Worm (Caenorhabditis elegans) whole organism, mixed stage, embryonic: ENCODE measurements around the gene Y48C3A.14.

Experiments
- bed-3 ChIP-seq: fragments of 200-800 bp; sonication (Bioruptor generic); optimal IDR thresholded peaks from 3 replicates; lab custom pipeline; 2018; ENCODE audit warnings: mild to moderate bottlenecking, missing genetic modification characterization, moderate library complexity, missing compliant biosample characterization
- ces-1 ChIP-seq: fragments of 150-350 bp; optimal IDR thresholded peaks from 2 replicates; lab custom pipeline; 2014; ENCODE audit warnings: missing biosample characterization, missing genetic modification reagents, missing genetic modification characterization
- elt-1 ChIP-seq: sonication (generic microtip); optimal IDR thresholded peaks from 2 replicates; lab custom pipeline; 2017; ENCODE audit warnings: missing genetic modification characterization, mild to moderate bottlenecking, missing compliant biosample characterization, antibody characterized with exemption, moderate library complexity, borderline replicate concordance; ENCODE audit not compliant: insufficient read depth
- elt-3 ChIP-seq: fragments of 150-350 bp; optimal IDR thresholded peaks from 2 replicates; lab custom pipeline; 2014; ENCODE audit warnings: missing biosample characterization, missing genetic modification characterization
- lin-13 ChIP-seq: fragments of 150-350 bp; optimal IDR thresholded peaks from 2 replicates; lab custom pipeline; 2014; ENCODE audit warnings: missing biosample characterization, missing genetic modification characterization
- nhr-12 ChIP-seq: fragments of 150-350 bp; optimal IDR thresholded peaks from 2 replicates; lab custom pipeline; 2014; ENCODE audit warnings: missing biosample characterization, missing genetic modification characterization
- nhr-28 ChIP-seq: fragments of 150-350 bp; optimal IDR thresholded peaks from 2 replicates; lab custom pipeline; 2014; ENCODE audit warnings: missing biosample characterization, missing genetic modification characterization
- pha-4 ChIP-seq: fragments of 150-350 bp; optimal IDR thresholded peaks from 2 replicates; lab custom pipeline; 2018; ENCODE audit warnings: missing biosample characterization, missing genetic modification reagents, missing genetic modification characterization
- snpc-4 ChIP-seq: fragments of 150-350 bp; optimal IDR thresholded peaks from 2 replicates; lab custom pipeline; 2014; ENCODE audit warnings: missing biosample characterization, missing genetic modification characterization
- unc-62 ChIP-seq: fragments of 150-350 bp; optimal IDR thresholded peaks from 2 replicates; lab custom pipeline; 2014; ENCODE audit warnings: missing biosample characterization, missing genetic modification reagents, missing genetic modification characterization
- ztf-11 ChIP-seq: fragments of 150-350 bp; optimal IDR thresholded peaks from 2 replicates; lab custom pipeline; 2014; ENCODE audit warnings: missing biosample characterization, missing genetic modification characterization

DNA sequence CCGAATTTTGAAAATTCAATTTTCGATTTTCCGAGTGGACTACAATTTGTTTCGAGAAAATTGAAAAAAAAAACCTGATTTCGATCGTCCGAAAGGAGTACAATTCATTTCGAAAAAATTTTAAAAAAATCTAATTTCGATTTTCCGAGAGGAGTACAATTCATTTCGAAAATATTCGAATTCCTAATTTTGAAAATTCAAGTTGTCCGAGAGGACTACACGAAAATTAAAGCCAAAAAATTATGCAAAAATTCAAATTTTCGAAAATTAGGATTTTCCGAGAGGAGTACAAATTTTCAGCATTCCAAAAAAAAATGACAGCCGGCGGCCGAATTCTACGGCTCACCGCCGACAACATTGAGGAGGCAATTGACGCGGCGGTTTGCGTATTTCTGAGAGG is 22.8 kb downstream of the Y48C3A.14 start, which contains the start of gene Y48C3A.18:
- no peak for TF ChIP-seq lin-13 (tag; lab: Kevin White, UChicago)
- no peak for TF ChIP-seq ztf-11 (tag; lab: Kevin White, UChicago)
- no peak for TF ChIP-seq snpc-4
- TF ChIP-seq pha-4 (tag; lab: Kevin White, UChicago): no peak
- TF ChIP-seq ces-1 (GFP tag; lab: Kevin White, UChicago): no peak
- no peak for TF ChIP-seq unc-62 (GFP tag; lab: Kevin White, UChicago)
- TF ChIP-seq elt-1 (tag; lab: Kevin White, UChicago): no peak
- TF ChIP-seq bed-3 (GFP tag; lab: Kevin White, UChicago): no peak
- TF ChIP-seq nhr-28: no peak
- no peak for TF ChIP-seq nhr-12
- TF ChIP-seq elt-3: no peak
